Fruit fly (Drosophila melanogaster): ENCODE data around the gene pxb.

dm6 chr3R:15660460-15660859 lies 5.5 kb upstream of the pxb start:
- TF ChIP-seq CG8478 (optimal IDR thresholded peaks at IDR 0.05) (no peak), CTCF (optimal IDR thresholded peaks at IDR 0.05) (no peak)
